Fruit fly (Drosophila melanogaster) Kc167 (cell line): ENCODE results near the gene Ir10a.

Experiments used
- Myc ChIP-seq: fragments of >200 bp; optimal IDR thresholded peaks from 2 replicates; lab custom pipeline; 2017; ENCODE audit warnings: missing external identifiers
- Sin3A ChIP-seq: fragments of >200 bp; optimal IDR thresholded peaks from 2 replicates; lab custom pipeline; 2018; ENCODE audit warnings: missing external identifiers
- insv ChIP-seq: fragments of >200 bp; optimal IDR thresholded peaks from 3 replicates; lab custom pipeline; 2018; ENCODE audit warnings: missing external identifiers

DNA sequence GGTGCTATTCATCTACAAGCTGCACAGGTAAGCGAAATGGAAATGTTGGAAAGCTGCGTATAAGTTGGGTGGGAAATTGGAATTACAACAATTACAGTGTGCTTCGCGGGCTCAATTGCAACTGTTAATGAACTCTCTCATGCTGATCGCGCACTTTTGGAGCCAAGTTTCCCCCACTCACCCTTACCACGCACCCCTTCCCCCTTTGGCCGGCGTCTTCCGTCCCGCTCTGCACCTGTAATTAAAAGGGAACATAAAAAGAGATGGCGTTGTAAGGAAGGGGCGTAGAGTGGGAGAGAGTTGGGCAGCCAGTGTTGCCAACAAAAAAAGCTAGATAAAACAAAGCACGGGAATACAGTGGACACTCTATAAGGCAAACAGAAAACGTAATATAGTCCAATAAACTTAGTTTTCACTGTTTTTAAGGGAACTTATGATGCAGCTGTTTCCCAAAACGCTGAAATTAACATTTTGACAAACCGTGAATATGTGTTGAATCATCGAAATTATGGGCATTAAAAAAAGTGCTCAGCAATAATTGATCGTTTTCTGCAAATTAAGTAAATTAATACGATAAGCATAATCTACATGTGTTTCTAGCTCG lies 29.8 kb upstream of the Ir10a start:
- TF ChIP-seq insv (lab: Kevin White, UChicago), result no peak
- TF ChIP-seq Sin3A (lab: Kevin White, UChicago), result no peak
- TF ChIP-seq Myc (lab: Kevin White, UChicago), result no peak
